Worm (Caenorhabditis elegans) whole organism, mixed stage, embryonic: ENCODE data around the gene C33B4.2.

Experiments
- blmp-1 ChIP-seq: fragments of 150-350 bp; optimal IDR thresholded peaks from 2 replicates; lab custom pipeline; 2014; ENCODE audit warnings: missing biosample characterization, missing genetic modification characterization
- ces-1 ChIP-seq: fragments of 150-350 bp; optimal IDR thresholded peaks from 2 replicates; lab custom pipeline; 2014; ENCODE audit warnings: missing biosample characterization, missing genetic modification reagents, missing genetic modification characterization
- mab-5 ChIP-seq: fragments of 150-350 bp; optimal IDR thresholded peaks from 2 replicates; lab custom pipeline; 2014; ENCODE audit warnings: missing biosample characterization, missing genetic modification characterization
- mls-2 ChIP-seq: sonication (generic microtip); optimal IDR thresholded peaks from 2 replicates; lab custom pipeline; 2016; ENCODE audit warnings: mild to moderate bottlenecking, missing genetic modification characterization, moderate library complexity, missing compliant biosample characterization
- nhr-12 ChIP-seq: fragments of 150-350 bp; optimal IDR thresholded peaks from 2 replicates; lab custom pipeline; 2014; ENCODE audit warnings: missing biosample characterization, missing genetic modification characterization
- nhr-237 ChIP-seq: fragments of 150-350 bp; optimal IDR thresholded peaks from 2 replicates; lab custom pipeline; 2014; ENCODE audit warnings: missing biosample characterization, missing genetic modification characterization
- nhr-76 ChIP-seq: sonication (generic microtip); optimal IDR thresholded peaks from 2 replicates; lab custom pipeline; 2017; ENCODE audit warnings: missing biosample characterization, missing genetic modification characterization
- sem-2 ChIP-seq: fragments of 200-800 bp; sonication (Bioruptor generic); optimal IDR thresholded peaks from 2 replicates; lab custom pipeline; 2018; ENCODE audit warnings: mild to moderate bottlenecking, missing genetic modification characterization, missing compliant biosample characterization
- snpc-4 ChIP-seq: fragments of 150-350 bp; optimal IDR thresholded peaks from 2 replicates; lab custom pipeline; 2014; ENCODE audit warnings: missing biosample characterization, missing genetic modification characterization
- unc-39 ChIP-seq: fragments of 150-350 bp; optimal IDR thresholded peaks from 2 replicates; lab custom pipeline; 2014; ENCODE audit warnings: missing biosample characterization, missing genetic modification characterization
- unc-62 ChIP-seq: fragments of 150-350 bp; optimal IDR thresholded peaks from 2 replicates; lab custom pipeline; 2014; ENCODE audit warnings: missing biosample characterization, missing genetic modification reagents, missing genetic modification characterization
- zip-8 ChIP-seq: fragments of 150-350 bp; optimal IDR thresholded peaks from 2 replicates; lab custom pipeline; 2014; ENCODE audit warnings: missing biosample characterization, missing genetic modification characterization
- ztf-11 ChIP-seq: fragments of 150-350 bp; optimal IDR thresholded peaks from 2 replicates; lab custom pipeline; 2014; ENCODE audit warnings: missing biosample characterization, missing genetic modification characterization

ce11 chrII:11390865-11391264, 18.9 kb upstream of the C33B4.2 start, which contains the start of gene shn-1:
- TF ChIP-seq unc-39 (tag; lab: Kevin White, UChicago), result no peak
- no peak for TF ChIP-seq nhr-237 (tag; lab: Kevin White, UChicago)
- no peak for TF ChIP-seq sem-2 (GFP tag; lab: Kevin White, UChicago)
- TF ChIP-seq ztf-11 (tag; lab: Kevin White, UChicago), result no peak
- TF ChIP-seq nhr-12 (tag; lab: Kevin White, UChicago), result no peak
- TF ChIP-seq nhr-76, result no peak
- no peak for TF ChIP-seq zip-8 (tag; lab: Kevin White, UChicago)
- TF ChIP-seq blmp-1 (tag; lab: Kevin White, UChicago), result no peak
- TF ChIP-seq snpc-4 (tag; lab: Kevin White, UChicago), result no peak
- TF ChIP-seq mab-5, result no peak
- no peak for TF ChIP-seq ces-1 (GFP tag; lab: Kevin White, UChicago)
- no peak for TF ChIP-seq unc-62 (GFP tag; lab: Kevin White, UChicago)
- TF ChIP-seq mls-2 (tag; lab: Kevin White, UChicago), result no peak
